Fruit fly (Drosophila melanogaster) whole organism: Measurements from ENCODE around the gene CG5708.

Source experiments
- CG8478 ChIP-seq: fragments of >200 bp; optimal IDR thresholded peaks from 2 replicates; lab custom pipeline; 2018; ENCODE audit warnings: inconsistent platforms
- Dll ChIP-seq: fragments of >200 bp; optimal IDR thresholded peaks from 2 replicates; lab custom pipeline; 2017
- EcR ChIP-seq, 2 experiments: fragments of >200 bp; optimal IDR thresholded peaks; 2 replicates each; lab custom pipeline; 2017; ENCODE audit warnings: missing biosample characterization in 2 of 2, missing genetic modification characterization in 2 of 2, missing genetic modification reagents in 2 of 2
- pan ChIP-seq: fragments of >200 bp; optimal IDR thresholded peaks from 2 replicates; lab custom pipeline; 2017
- psq ChIP-seq: fragments of >200 bp; optimal IDR thresholded peaks from 2 replicates; lab custom pipeline; 2017
- usp ChIP-seq: fragments of >200 bp; optimal IDR thresholded peaks from 2 replicates; lab custom pipeline; 2017; ENCODE audit warnings: missing biosample characterization, missing genetic modification characterization, mixed read lengths

dm6 chr2L:10230455-10230854, 3.8 kb upstream of the CG5708 start:
- no peak for TF ChIP-seq EcR (GFP tag; optimal IDR thresholded peaks at IDR 0.05; lab: Kevin White, UChicago)
- TF ChIP-seq pan (lab: Kevin White, UChicago), result no peak
- no peak for TF ChIP-seq Dll (lab: Kevin White, UChicago)
- no peak for TF ChIP-seq psq (lab: Kevin White, UChicago)
- no peak for TF ChIP-seq CG8478 (lab: Kevin White, UChicago)
- no peak for TF ChIP-seq usp
